Worm (Caenorhabditis elegans) whole organism, midembryonic: ENCODE measurements around the gene F48G7.12.

Experiments used
- T22C8.4 ChIP-seq: fragments of 200-800 bp; sonication (Bioruptor generic); IDR thresholded peaks from 2 replicates; pipeline ENCODE4 v1.3.6; 2022; ENCODE audit warnings: missing genetic modification characterization, missing compliant biosample characterization
- cog-1 ChIP-seq: sonication (generic microtip); optimal IDR thresholded peaks from 2 replicates; lab custom pipeline; 2016; ENCODE audit warnings: missing genetic modification characterization, missing compliant biosample characterization
- flt-1 ChIP-seq: fragments of 200-800 bp; sonication (Bioruptor generic); IDR thresholded peaks from 2 replicates; pipeline ENCODE4 v1.3.6; 2022; ENCODE audit warnings: missing genetic modification characterization, missing compliant biosample characterization
- med-1 ChIP-seq: sonication (generic microtip); optimal IDR thresholded peaks from 2 replicates; lab custom pipeline; 2017; ENCODE audit warnings: missing genetic modification characterization, mild to moderate bottlenecking, missing compliant biosample characterization, antibody characterized with exemption, missing genetic modification reagents; ENCODE audit not compliant: insufficient read depth
- ref-1 ChIP-seq: fragments of 200-800 bp; sonication (Bioruptor generic); conservative IDR thresholded peaks from 2 replicates; pipeline ENCODE4 v1.3.6; 2022; ENCODE audit warnings: missing genetic modification reagents, missing genetic modification characterization, missing compliant biosample characterization
- tab-1 ChIP-seq: fragments of 200-800 bp; sonication (Bioruptor generic); IDR thresholded peaks from 2 replicates; pipeline ENCODE4 v1.3.6; 2022; ENCODE audit warnings: missing genetic modification characterization, missing compliant biosample characterization
- ztf-23 ChIP-seq: fragments of 200-800 bp; sonication (Bioruptor generic); IDR thresholded peaks from 2 replicates; pipeline ENCODE4 v1.3.6; 2022; ENCODE audit warnings: missing genetic modification reagents, missing genetic modification characterization, missing compliant biosample characterization

- no peak for TF ChIP-seq tab-1 (GFP tag; lab: Robert Waterston, UW)
- TF ChIP-seq cog-1 (tag; lab: Kevin White, UChicago) = no peak
- no peak for TF ChIP-seq med-1
- no peak for TF ChIP-seq ref-1
- TF ChIP-seq ztf-23 (GFP tag; lab: Robert Waterston, UW) = no peak
- no peak for TF ChIP-seq flt-1 (GFP tag; lab: Robert Waterston, UW)
- no peak for TF ChIP-seq T22C8.4 (GFP tag; lab: Robert Waterston, UW)
Observed at ce11 chrV:624922-625321, 21.1 kb downstream of the F48G7.12 start, which contains the start of gene srt-17.
